Fruit fly (Drosophila melanogaster) whole organism: ENCODE data around the gene mgr.

Experiments
- CG8478 ChIP-seq: fragments of >200 bp; optimal IDR thresholded peaks from 2 replicates; lab custom pipeline; 2018; ENCODE audit warnings: inconsistent platforms
- pan ChIP-seq: fragments of >200 bp; optimal IDR thresholded peaks from 2 replicates; lab custom pipeline; 2017
- psq ChIP-seq: fragments of >200 bp; optimal IDR thresholded peaks from 2 replicates; lab custom pipeline; 2017

DNA sequence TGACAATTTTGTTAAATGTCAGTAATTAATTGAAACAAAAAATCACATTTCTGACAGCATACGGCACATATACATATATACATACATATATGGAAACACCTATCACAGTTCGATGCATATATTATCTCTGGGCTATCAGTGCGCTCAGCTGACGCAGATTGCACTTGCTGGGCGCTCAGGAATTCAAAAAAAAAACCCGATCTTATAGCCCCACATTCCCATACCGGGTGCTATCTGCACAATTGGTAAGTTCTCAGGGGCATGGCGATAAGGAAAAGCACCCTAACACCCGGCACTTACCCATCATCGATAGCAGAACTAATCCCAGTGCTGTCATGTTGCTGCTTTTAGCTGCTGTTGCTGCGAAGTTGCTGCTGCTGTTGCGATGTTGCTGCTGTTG is 47.6 kb upstream of the mgr start:
- no peak for TF ChIP-seq CG8478
- TF ChIP-seq pan (lab: Kevin White, UChicago), result no peak
- TF ChIP-seq psq (lab: Kevin White, UChicago), result no peak
